Worm (Caenorhabditis elegans) whole organism, L3 larva: ENCODE results near the gene F42H10.2.

ENCODE experiments used
- R02D3.7 ChIP-seq: fragments of 150-350 bp; optimal IDR thresholded peaks from 2 replicates; lab custom pipeline; 2014; ENCODE audit warnings: missing biosample characterization, missing genetic modification characterization
- ZK546.5 ChIP-seq: sonication (generic microtip); optimal IDR thresholded peaks from 2 replicates; lab custom pipeline; 2017; ENCODE audit warnings: missing biosample characterization, missing genetic modification characterization
- aly-2 ChIP-seq: fragments of 150-350 bp; optimal IDR thresholded peaks from 2 replicates; lab custom pipeline; 2014; ENCODE audit warnings: missing biosample characterization, missing genetic modification characterization
- ama-1 ChIP-seq: fragments of 150-350 bp; optimal IDR thresholded peaks from 2 replicates; lab custom pipeline; 2018
- ceh-16 ChIP-seq: sonication (generic microtip); optimal IDR thresholded peaks from 2 replicates; lab custom pipeline; 2017; ENCODE audit warnings: missing biosample characterization, missing genetic modification characterization
- ceh-28 ChIP-seq: fragments of 150-350 bp; optimal IDR thresholded peaks from 2 replicates; lab custom pipeline; 2014; ENCODE audit warnings: missing biosample characterization, missing genetic modification reagents, missing genetic modification characterization
- ceh-9 ChIP-seq: sonication (generic microtip); optimal IDR thresholded peaks from 2 replicates; lab custom pipeline; 2018; ENCODE audit warnings: missing biosample characterization, missing genetic modification characterization
- egl-27 ChIP-seq: sonication (generic microtip); optimal IDR thresholded peaks from 4 replicates; lab custom pipeline; 2017; ENCODE audit warnings: missing biosample characterization, missing genetic modification reagents, missing genetic modification characterization
- egl-5 ChIP-seq: fragments of 150-350 bp; optimal IDR thresholded peaks from 2 replicates; lab custom pipeline; 2017; ENCODE audit warnings: missing biosample characterization, missing genetic modification reagents, missing genetic modification characterization, inconsistent platforms
- elt-2 ChIP-seq: sonication (generic microtip); optimal IDR thresholded peaks from 2 replicates; lab custom pipeline; 2016; ENCODE audit warnings: missing genetic modification reagents, mild to moderate bottlenecking, missing genetic modification characterization, missing compliant biosample characterization
- elt-3 ChIP-seq, 3 experiments: fragments of 150-350 bp in 1 of 3; sonication (generic microtip) in 2 of 3; optimal IDR thresholded peaks; 2 replicates in 2 of 3; 4 replicates in 1 of 3; lab custom pipeline; 2014 to 2017; ENCODE audit warnings: missing biosample characterization in 3 of 3, missing genetic modification characterization in 3 of 3
- eor-1 ChIP-seq, 2 experiments: fragments of 150-350 bp; optimal IDR thresholded peaks; 2 replicates each; lab custom pipeline; 2014 to 2018; ENCODE audit warnings: missing biosample characterization in 2 of 2, missing genetic modification characterization in 2 of 2
- fkh-2 ChIP-seq: fragments of 150-350 bp; optimal IDR thresholded peaks from 2 replicates; lab custom pipeline; 2014; ENCODE audit warnings: missing biosample characterization, missing genetic modification reagents, missing genetic modification characterization
- fos-1 ChIP-seq: fragments of 150-350 bp; optimal IDR thresholded peaks from 2 replicates; lab custom pipeline; 2014; ENCODE audit warnings: missing biosample characterization, missing genetic modification characterization
- hmg-11 ChIP-seq: sonication (generic microtip); optimal IDR thresholded peaks from 2 replicates; lab custom pipeline; 2016; ENCODE audit warnings: missing genetic modification characterization, missing compliant biosample characterization
- lin-15B ChIP-seq: fragments of 150-350 bp; optimal IDR thresholded peaks from 2 replicates; lab custom pipeline; 2014; ENCODE audit warnings: missing biosample characterization, missing genetic modification characterization
- lin-39 ChIP-seq: fragments of 150-350 bp; optimal IDR thresholded peaks from 2 replicates; lab custom pipeline; 2018; ENCODE audit warnings: missing biosample characterization, missing genetic modification reagents, missing genetic modification characterization
- lsy-12 ChIP-seq: sonication (generic microtip); optimal IDR thresholded peaks from 2 replicates; lab custom pipeline; 2016; ENCODE audit warnings: mild to moderate bottlenecking, missing genetic modification characterization, missing compliant biosample characterization
- mdl-1 ChIP-seq: fragments of 150-350 bp; optimal IDR thresholded peaks from 2 replicates; lab custom pipeline; 2014; ENCODE audit warnings: missing biosample characterization, missing genetic modification characterization
- mml-1 ChIP-seq: fragments of 150-350 bp; sonication (generic microtip); optimal IDR thresholded peaks from 3 replicates; lab custom pipeline; 2014; ENCODE audit warnings: missing biosample characterization, missing genetic modification characterization
- nfya-1 ChIP-seq: sonication (generic microtip); optimal IDR thresholded peaks from 2 replicates; lab custom pipeline; 2017; ENCODE audit warnings: missing genetic modification characterization, mild to moderate bottlenecking, missing compliant biosample characterization, antibody characterized with exemption, moderate library complexity; ENCODE audit not compliant: insufficient read depth
- nhr-11 ChIP-seq: fragments of 150-350 bp; optimal IDR thresholded peaks from 2 replicates; lab custom pipeline; 2014; ENCODE audit warnings: missing biosample characterization, missing genetic modification characterization
- nhr-12 ChIP-seq: fragments of 150-350 bp; optimal IDR thresholded peaks from 2 replicates; lab custom pipeline; 2014; ENCODE audit warnings: missing biosample characterization, missing genetic modification characterization
- nhr-23 ChIP-seq: fragments of 150-350 bp; optimal IDR thresholded peaks from 2 replicates; lab custom pipeline; 2014; ENCODE audit warnings: missing biosample characterization, missing genetic modification reagents, missing genetic modification characterization
- nhr-237 ChIP-seq: fragments of 150-350 bp; optimal IDR thresholded peaks from 2 replicates; lab custom pipeline; 2014; ENCODE audit warnings: missing biosample characterization, missing genetic modification characterization
- nhr-25 ChIP-seq: sonication (generic microtip); optimal IDR thresholded peaks from 2 replicates; lab custom pipeline; 2017; ENCODE audit warnings: missing biosample characterization, missing genetic modification characterization
- nhr-43 ChIP-seq: sonication (generic microtip); optimal IDR thresholded peaks from 2 replicates; lab custom pipeline; 2016; ENCODE audit warnings: mild to moderate bottlenecking, missing genetic modification characterization, missing compliant biosample characterization; ENCODE audit not compliant: poor library complexity, severe bottlenecking
- nhr-67 ChIP-seq: fragments of 150-350 bp; optimal IDR thresholded peaks from 2 replicates; lab custom pipeline; 2014; ENCODE audit warnings: missing biosample characterization, missing genetic modification characterization
- nhr-77 ChIP-seq: fragments of 150-350 bp; optimal IDR thresholded peaks from 2 replicates; lab custom pipeline; 2014; ENCODE audit warnings: missing biosample characterization, missing genetic modification characterization
- pha-4 ChIP-seq: fragments of 150-350 bp; optimal IDR thresholded peaks from 2 replicates; lab custom pipeline; 2014; ENCODE audit warnings: missing biosample characterization, missing genetic modification reagents, missing genetic modification characterization
- sea-2 ChIP-seq: fragments of 150-350 bp; sonication (generic microtip); optimal IDR thresholded peaks from 4 replicates; lab custom pipeline; 2014; ENCODE audit warnings: missing biosample characterization, missing genetic modification reagents, missing genetic modification characterization
- snpc-4 ChIP-seq: fragments of 150-350 bp; optimal IDR thresholded peaks from 2 replicates; lab custom pipeline; 2014; ENCODE audit warnings: missing biosample characterization, missing genetic modification characterization
- tbx-2 ChIP-seq: sonication (generic microtip); optimal IDR thresholded peaks from 2 replicates; lab custom pipeline; 2016; ENCODE audit warnings: mild to moderate bottlenecking, missing genetic modification characterization, missing compliant biosample characterization
- unc-62 ChIP-seq: fragments of 150-350 bp; sonication (generic microtip); optimal IDR thresholded peaks from 4 replicates; lab custom pipeline; 2014; ENCODE audit warnings: missing biosample characterization, missing genetic modification reagents, missing genetic modification characterization
- ztf-11 ChIP-seq: fragments of 150-350 bp; optimal IDR thresholded peaks from 2 replicates; lab custom pipeline; 2014; ENCODE audit warnings: missing biosample characterization, missing genetic modification characterization
- ztf-4 ChIP-seq: fragments of 150-350 bp; optimal IDR thresholded peaks from 2 replicates; lab custom pipeline; 2014; ENCODE audit warnings: missing biosample characterization, missing genetic modification characterization

F42H10.2 gene

DNA sequence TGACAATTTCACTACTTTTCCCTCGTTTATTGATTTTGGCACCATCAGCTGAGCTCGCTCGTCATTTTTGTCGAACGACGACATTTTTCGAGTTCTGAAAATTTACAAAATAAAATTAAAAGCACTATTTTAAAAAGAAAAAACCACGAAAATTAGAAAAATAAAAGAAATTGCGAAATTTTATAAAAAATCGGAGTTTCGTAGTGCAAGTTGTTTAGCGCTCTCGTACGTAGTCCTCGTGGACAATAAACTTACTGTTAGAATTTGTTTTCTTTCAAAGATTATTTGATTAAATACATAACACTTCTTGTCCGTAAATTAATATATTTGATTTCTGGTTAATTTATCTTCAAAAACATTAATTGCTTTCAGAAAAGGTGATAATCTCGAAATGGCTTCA, at the start of gene F42H10.2, which contains the start of gene ess-2:
F42H10.2 (plus strand) TSS at position 367 of the 400 bp plus-strand sequence.
ess-2 (minus strand) TSS at position 99 of the 400 bp plus-strand sequence.
- TF ChIP-seq hmg-11 (peak; percentile 23), pha-4 (peak; percentile 76), snpc-4 (peak; percentile 1), nfya-1 (tag; lab: Kevin White, UChicago) (peak; percentile 67), elt-3 (tag; optimal IDR thresholded peaks at IDR 0.05; lab: Kevin White, UChicago) (no peak), unc-62 (no peak), nhr-23 (tag; lab: Kevin White, UChicago) (peak; percentile 50), mdl-1 (tag; lab: Kevin White, UChicago) (no peak), egl-27 (no peak), elt-2 (tag; lab: Kevin White, UChicago) (no peak), nhr-12 (tag; lab: Kevin White, UChicago) (no peak), nhr-25 (tag; lab: Kevin White, UChicago) (peak; percentile 15), lin-15B (tag; lab: Kevin White, UChicago) (peak; percentile 87), ZK546.5 (tag; lab: Kevin White, UChicago) (no peak)
- TF ChIP-seq, all 47 proteins: peak for 7

ce11 chrIII:8443557-8444131, 46.8 kb upstream of the F42H10.2 start, which contains the start of gene ufbp-1:
Gene ufbp-1, minus strand, starts transcription at chrIII:8443607.
- TF ChIP-seq ztf-4 (tag; lab: Kevin White, UChicago) = peak; percentile 95
- peak; percentile 31 for TF ChIP-seq nhr-23 (tag; lab: Kevin White, UChicago)
- peak in 1 of 2 experiments; percentile 71 for TF ChIP-seq eor-1 (tag; optimal IDR thresholded peaks at IDR 0.05; lab: Kevin White, UChicago)
- no peak for TF ChIP-seq nhr-67
- TF ChIP-seq R02D3.7 (tag; lab: Kevin White, UChicago) = no peak
- peak; percentile 53 for TF ChIP-seq lin-15B (tag; lab: Kevin White, UChicago)
- TF ChIP-seq lsy-12 (tag; lab: Kevin White, UChicago) = peak; percentile 67
- TF ChIP-seq egl-5 (tag; lab: Kevin White, UChicago) = no peak
- no peak for TF ChIP-seq nhr-12 (tag; lab: Kevin White, UChicago)
- TF ChIP-seq nfya-1 (tag; lab: Kevin White, UChicago) = peak; percentile 94
- peak; percentile 99 for TF ChIP-seq ama-1 (lab: Kevin White, UChicago)
- TF ChIP-seq egl-27 = no peak
- TF ChIP-seq elt-3 (tag; optimal IDR thresholded peaks at IDR 0.05; lab: Kevin White, UChicago) = no peak
- peak; percentile 81 for TF ChIP-seq tbx-2 (tag; lab: Kevin White, UChicago)
- peak; percentile 52 for TF ChIP-seq nhr-43 (tag; lab: Kevin White, UChicago)
- peak; percentile 93 for TF ChIP-seq pha-4
- TF ChIP-seq ceh-9 (tag; lab: Kevin White, UChicago) = no peak
- TF ChIP-seq fos-1 = peak; percentile 9
- peak; percentile 73 for TF ChIP-seq nhr-25 (tag; lab: Kevin White, UChicago)
- TF ChIP-seq aly-2 (tag; lab: Kevin White, UChicago) = no peak
- no peak for TF ChIP-seq nhr-77 (tag; lab: Kevin White, UChicago)
- TF ChIP-seq mml-1 (tag; lab: Kevin White, UChicago) = no peak
- TF ChIP-seq nhr-237 (tag; lab: Kevin White, UChicago) = no peak
- peak; percentile 69 for TF ChIP-seq elt-2 (tag; lab: Kevin White, UChicago)
- TF ChIP-seq hmg-11 = peak; percentile 20
- TF ChIP-seq ceh-16 = peak; percentile 66
- TF ChIP-seq ztf-11 (tag; lab: Kevin White, UChicago) = no peak
- no peak for TF ChIP-seq nhr-11 (tag; lab: Kevin White, UChicago)
- TF ChIP-seq snpc-4 = peak; percentile 33
- TF ChIP-seq sea-2 = no peak
- peak; percentile 11 for TF ChIP-seq lin-39 (tag; lab: Kevin White, UChicago)
- no peak for TF ChIP-seq ceh-28 (tag; lab: Kevin White, UChicago)
- TF ChIP-seq, all 47 proteins: peak for 17

- TF ChIP-seq nhr-11 (tag; lab: Kevin White, UChicago) (no peak), ama-1 (lab: Kevin White, UChicago) (peak; percentile 27), nhr-23 (tag; lab: Kevin White, UChicago) (no peak), fkh-2 (no peak), nhr-25 (tag; lab: Kevin White, UChicago) (no peak), ceh-9 (tag; lab: Kevin White, UChicago) (no peak)
- TF ChIP-seq, all 47 proteins: peak for 1
These were observed 45.9 kb upstream of the F42H10.2 start for ce11 chrIII:8444433-8445090.
